Worm (Caenorhabditis elegans) whole organism, dauer: ENCODE results near the gene gst-16.
"Not testable (repeated sequence)": the region's sequence is repeated elsewhere in the genome, so short reads cannot be mapped to it uniquely, and the experiment has no call there.

Source experiments
- unc-62 ChIP-seq: sonication (generic microtip); optimal IDR thresholded peaks from 2 replicates; lab custom pipeline; 2017; ENCODE audit warnings: missing biosample characterization, missing genetic modification reagents, missing genetic modification characterization

Gene gst-16

DNA sequence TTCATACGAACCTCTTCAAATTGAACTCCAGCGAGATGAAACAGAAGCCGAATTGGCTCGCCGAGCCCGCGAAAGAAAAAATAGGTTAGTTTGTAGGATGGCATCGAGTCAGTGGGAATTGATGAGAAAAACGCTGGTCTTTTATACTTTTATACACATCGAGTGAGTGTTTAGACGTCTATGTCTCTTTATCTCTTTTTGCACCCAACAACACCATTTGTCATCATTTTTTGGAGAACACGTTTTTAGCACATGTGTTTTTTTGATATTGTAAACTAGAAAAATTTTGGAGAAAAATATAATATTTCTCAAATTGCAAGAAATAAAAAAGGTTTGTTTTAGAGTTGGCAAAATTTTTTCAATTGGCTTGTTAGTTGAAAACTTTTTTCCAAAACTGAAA lies at the start of gene gst-16:
gst-16 (minus strand) TSS at position 111 of the 400 bp plus-strand sequence.
- TF ChIP-seq unc-62 (GFP tag; lab: Kevin White, UChicago) = no peak

DNA sequence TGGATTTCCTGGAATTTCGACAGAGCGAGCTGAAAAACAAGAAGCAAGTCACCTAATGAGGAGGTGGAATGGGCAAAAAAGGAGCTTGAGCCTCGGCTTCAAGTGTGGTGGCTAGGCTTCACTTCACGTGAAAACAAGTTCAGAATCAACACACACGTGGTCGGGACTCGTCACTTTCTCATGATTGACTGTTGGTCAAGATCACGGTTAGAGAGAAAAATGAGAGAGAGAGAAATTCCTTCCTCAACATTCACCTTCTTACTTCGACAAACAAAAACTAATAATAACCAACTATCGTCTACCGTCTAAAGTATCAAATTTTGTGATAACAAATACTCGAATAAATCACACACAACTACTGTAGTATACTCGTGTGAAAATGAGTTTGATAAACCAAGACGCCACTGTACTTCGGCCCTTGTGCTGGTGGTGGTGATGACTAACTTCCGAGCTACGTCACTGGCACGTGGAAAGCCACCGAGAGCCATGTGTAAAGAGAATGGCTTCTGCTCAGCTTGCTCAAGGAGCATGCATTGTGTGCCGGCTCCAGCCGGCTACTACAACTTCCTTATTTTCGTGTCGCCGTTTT lies 49.5 kb upstream of the gst-16 start:
- TF ChIP-seq unc-62 (GFP tag; lab: Kevin White, UChicago) = no peak

DNA sequence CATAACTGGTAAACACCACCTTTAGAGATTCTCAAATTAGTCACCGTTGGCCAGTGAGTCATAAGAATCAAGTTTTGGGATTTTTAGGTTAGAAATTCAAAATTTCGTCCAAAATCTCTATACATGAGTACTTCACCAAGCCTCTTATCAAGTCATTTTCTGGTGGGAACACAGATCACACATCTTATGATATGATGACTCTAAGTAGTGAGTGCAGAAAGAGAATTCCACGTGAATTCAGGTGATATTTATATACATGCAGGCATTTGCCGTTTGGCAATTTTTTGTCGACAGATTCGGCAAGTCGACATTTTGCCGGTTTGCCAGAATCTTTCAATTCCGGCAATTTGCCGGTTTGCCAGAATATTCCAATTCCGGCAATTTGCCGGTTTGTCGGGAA lies 47.8 kb upstream of the gst-16 start:
- TF ChIP-seq unc-62 (GFP tag; lab: Kevin White, UChicago) = no peak

DNA sequence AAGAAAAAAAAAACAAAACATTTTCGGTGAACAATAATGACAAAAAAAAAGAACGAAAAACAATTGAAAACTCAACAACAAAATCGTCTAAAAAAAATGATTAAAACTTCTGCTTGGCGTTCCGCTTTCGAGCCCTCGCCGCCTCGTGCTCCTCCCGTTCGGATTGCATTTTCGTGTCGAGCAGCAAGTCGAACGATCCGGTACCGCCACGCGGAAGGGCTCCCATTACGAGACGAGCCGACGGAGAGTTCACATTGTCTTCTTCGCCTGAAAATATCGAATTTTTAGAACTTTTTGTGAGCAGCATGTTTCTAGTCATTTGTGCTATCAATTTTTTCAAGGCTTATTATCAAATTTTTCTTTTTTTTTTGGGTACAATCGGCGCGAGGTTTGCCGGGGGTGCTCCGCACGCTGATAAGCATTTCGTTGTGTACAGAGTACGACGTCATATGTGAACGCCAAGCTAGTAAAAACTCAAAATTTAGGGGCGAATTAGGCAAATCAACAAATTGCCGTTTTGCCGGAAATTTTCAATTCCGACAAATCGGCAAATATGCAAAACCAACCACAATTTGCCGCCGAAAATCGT lies 46.6 kb upstream of the gst-16 start:
- TF ChIP-seq unc-62 (GFP tag; lab: Kevin White, UChicago) = no peak

DNA sequence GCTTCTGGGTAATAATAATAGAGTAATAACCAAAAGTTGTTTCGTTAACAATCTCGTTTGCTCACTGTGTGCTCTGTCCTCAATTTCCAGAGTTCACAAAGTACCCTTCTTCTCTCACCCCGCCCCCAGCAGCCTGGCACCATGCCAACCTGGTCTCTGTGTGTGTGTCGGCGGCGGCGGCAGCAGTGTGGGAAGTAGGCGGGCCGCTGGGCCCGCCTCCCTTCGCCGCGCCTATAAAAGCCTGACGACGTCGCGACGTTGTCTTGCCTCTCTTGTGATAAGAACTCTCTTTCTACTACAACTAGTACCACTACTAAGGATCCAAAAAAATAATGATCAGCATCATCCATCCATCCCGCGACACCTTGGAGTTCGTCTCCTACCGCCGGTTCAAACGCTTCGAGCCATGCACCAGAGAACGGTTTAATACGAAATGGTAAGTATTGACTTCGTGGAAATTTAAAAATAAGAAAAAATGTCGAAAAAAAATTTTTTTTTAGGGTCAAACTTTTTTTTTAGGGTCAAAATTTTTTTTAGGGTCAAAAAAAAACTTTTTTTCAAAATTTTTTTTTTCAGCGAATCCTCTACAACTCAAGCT lies 44.7 kb upstream of the gst-16 start, which contains the start of gene C31C9.7:
C31C9.7 (plus strand) TSS at position 261 of the 598 bp plus-strand sequence.
- TF ChIP-seq unc-62 (GFP tag; lab: Kevin White, UChicago) = no peak

DNA sequence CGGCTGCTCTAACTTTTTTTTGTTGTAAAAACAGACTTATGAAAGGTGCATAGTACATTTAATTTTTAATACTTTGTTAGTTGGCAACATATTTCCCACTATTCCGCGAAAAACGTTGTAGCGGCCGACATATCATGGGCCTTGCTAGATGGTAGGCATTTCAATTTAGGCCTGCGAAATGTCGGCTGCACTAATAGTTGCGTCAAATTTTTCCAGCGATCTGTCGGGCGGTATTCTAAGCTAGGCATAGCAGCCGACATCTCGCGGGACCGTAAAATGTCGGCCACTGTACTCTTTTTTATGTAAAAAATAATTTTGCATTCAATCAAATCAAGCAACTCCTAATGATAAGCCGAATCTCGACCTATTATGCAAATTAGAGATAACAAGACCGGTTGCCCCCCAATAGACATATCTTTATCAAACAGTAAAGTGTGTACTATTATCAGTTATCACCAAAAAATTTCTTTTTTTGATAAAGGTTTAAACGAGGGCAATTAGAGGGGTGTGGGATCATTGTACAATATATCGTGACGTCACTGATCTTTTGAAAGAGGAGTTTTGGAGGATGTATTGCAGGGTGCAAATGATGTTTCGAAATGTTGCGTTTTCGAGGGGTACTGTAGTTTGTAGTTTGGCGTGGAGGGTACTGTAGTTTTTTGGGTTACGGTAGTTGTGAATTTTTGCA lies 40.9 kb upstream of the gst-16 start:
- TF ChIP-seq unc-62 (GFP tag; lab: Kevin White, UChicago) = no peak

DNA sequence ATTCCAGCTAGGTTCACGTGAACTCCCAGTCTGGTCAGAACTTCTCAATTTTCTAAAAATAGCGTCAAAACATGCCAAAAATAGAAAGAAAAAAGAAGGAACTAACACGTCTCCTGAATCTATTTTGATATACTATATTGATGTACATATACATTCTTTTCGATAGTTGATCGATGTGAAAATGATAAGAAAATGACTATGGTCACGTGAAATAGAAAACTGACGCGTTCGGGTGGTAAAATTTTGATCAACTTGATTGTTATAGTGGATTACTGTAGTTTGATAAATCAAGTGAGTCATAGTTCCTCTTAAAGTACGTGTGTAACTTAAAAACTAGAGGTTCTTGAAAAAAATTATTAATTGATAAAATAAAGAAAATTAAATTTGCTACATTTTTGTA lies 40.2 kb upstream of the gst-16 start:
- no peak for TF ChIP-seq unc-62 (GFP tag; lab: Kevin White, UChicago)

DNA sequence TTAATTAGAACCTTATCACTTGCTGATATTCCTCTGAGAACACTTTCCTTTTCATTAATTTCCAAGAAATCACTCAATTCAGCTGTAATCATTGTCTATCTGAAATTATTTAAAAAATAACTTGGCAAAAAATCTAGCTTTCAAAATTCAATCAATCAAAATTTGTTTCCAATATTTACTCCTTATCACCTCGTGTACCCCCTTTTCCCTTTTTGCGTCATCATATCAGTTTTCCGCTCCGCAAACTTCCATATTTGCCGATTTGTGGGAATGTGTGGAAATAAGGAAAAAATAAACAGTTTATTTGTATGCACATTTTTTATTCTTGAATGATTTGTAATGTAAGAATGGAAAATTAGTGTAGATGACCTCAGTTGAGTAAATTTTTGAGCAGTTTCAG lies 37.8 kb upstream of the gst-16 start, which contains the start of gene C31C9.6:
C31C9.6 (minus strand) TSS at position 101 of the 400 bp plus-strand sequence.
- TF ChIP-seq unc-62 (GFP tag; lab: Kevin White, UChicago) = not testable (repeated sequence)

DNA sequence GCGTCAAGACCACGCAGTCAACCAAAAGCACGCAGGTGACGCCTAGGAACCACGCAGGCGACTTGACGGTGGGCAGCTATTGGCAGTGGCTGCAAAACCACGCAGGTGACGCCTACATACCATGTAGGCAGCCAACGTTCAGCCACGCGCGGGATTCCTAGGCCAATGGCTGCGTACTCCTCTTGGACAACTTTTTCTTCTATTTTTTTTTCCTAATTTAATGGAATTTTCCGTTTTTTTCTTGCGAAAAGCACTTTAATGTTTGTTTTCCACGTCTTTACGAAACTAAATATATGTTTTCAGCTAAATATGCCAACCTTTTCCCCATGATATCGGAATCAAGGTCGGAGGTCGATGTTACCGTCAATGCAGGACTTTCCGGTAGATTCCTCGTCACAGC lies 30.5 kb upstream of the gst-16 start, which contains the start of gene C31C9.9:
C31C9.9 (plus strand) TSS at position 301 of the 400 bp plus-strand sequence.
- not testable (repeated sequence) for TF ChIP-seq unc-62 (GFP tag; lab: Kevin White, UChicago)

DNA sequence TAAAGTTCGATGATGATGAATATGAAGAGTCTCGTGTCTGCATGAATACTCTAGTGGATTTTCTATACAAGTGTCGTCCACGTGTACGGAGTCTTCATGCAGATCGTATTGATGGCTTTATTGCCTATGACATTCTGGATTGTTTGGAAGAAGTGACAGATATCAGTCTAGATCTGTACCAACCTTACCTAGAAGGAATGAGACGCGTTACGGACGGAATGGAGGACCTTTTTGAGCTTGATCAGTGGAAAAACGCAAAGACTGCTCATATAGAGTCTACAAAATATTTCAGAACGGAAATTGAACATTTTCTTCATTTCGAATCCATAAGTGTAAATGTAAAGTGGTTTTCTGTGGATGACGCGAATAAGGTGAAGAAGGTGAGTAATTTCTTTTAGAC lies 24.0 kb upstream of the gst-16 start, which contains the start of gene fbxa-169:
fbxa-169 (plus strand) TSS at position 301 of the 400 bp plus-strand sequence.
- TF ChIP-seq unc-62 (GFP tag; lab: Kevin White, UChicago) = no peak

DNA sequence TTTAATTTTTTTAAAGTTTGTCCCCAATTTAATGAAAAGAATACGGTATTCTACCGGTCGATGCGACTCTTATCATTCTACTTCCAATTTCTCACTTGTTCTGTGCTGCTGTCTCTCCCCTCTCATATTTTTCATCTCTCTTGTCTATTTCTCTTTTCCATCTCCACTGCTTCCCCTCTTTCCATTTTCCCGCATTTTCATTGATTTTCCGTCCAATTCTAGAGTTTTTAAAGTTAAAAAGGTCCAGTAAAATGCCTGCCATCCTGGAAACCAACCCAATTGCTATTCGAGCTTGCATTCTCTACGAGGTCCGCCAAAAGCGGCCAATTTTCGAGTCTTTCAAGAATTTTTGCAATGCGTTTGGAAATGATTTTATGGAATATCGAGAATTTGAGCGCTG lies 17.1 kb upstream of the gst-16 start, which contains the start of gene fbxa-167:
fbxa-167 (plus strand) TSS at position 179 of the 400 bp plus-strand sequence.
- TF ChIP-seq unc-62 (GFP tag; lab: Kevin White, UChicago) = no peak

DNA sequence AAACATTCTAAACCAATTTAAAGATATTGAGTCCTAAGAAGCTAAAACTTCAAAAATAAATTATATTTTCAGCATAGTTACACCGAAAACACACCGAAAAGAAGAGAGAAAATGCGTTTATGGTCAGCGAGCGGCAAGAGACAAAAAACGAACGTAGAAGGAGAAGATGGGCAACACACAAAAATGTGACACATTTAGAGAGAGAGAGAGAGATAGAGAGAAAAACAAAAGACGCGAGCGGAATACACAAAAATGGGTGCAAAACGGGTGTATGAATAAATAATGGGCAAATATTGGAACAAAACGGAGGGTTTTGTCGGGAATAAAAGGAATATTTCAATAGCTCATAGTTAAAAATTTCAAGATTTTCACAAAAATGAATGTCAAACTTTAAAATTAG lies 16.0 kb upstream of the gst-16 start:
- TF ChIP-seq unc-62 (GFP tag; lab: Kevin White, UChicago) = no peak

DNA sequence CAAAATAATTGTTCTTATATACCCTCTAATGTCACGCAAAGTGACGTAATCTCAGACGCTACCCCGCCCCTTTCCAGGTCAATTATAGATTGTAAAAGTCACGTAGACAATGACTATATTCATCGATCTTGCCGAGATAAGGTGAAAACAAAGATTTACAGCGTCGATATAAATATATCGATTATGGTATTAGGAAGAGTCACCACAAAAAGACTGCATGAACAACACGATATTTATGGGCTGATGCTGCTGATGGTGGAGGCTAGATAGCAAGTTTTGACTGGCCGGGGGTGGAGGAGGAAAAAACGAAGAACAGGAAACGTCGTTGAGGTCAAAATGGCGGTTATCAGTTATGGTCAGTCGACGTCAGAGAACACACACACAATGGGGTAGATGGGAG lies 14.3 kb upstream of the gst-16 start:
- no peak for TF ChIP-seq unc-62 (GFP tag; lab: Kevin White, UChicago)

DNA sequence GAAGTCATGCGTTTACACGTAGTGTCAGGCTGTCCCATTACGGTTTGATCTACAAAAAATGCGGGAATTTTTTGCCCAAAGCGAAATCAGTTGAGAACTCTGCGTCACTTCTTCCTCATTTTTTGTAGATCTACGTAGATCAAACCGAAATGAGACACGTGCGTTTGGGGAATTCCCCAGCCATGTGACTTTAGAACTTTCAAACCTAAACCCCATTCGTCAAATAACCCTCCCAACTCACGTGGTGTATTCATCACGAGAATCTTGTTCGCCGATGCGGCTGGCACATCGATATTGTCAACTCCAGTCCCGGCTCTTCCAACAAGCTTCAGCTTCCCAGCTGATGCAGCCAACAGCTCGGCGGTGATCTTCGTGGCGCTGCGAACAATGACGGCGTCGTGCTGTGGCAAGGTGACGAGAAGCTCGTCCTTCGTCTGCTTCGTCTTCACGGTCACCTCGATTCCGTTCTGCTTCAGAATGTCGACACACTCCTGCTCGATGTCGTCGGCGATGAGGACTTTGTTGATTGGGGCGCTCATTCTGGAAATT lies 13.8 kb upstream of the gst-16 start, which contains the start of gene phdh-1:
phdh-1 (minus strand) TSS at position 540 of the 549 bp plus-strand sequence.
- TF ChIP-seq unc-62 (GFP tag; lab: Kevin White, UChicago) = no peak

DNA sequence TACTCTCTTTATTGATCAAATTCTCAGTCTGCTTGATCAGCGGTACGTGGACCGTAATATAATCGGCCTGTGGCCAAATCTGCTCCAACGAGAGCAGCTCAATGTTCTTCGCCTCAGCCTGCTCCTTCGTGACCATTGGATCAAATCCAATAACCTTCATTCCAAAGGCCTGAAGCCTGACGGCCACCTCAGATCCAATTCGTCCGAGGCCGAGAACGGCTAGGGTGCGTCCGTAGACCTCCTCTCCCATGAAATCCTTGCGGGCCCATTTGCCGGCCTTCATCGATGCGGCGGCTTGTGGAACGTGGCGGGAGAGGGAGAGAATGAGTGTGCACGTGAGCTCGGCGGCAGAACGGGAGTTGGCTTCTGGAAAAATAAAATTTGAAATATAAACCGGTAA lies 13.2 kb upstream of the gst-16 start:
- TF ChIP-seq unc-62 (GFP tag; lab: Kevin White, UChicago) = no peak
